Fruit fly (Drosophila melanogaster) whole organism, prepupa: ENCODE measurements around the gene CG45544.

Source experiments
- CG9139 ChIP-seq: fragments of 200-800 bp; sonication (Bioruptor generic); optimal IDR thresholded peaks from 3 replicates; lab custom pipeline; 2017; ENCODE audit warnings: missing biosample characterization, mild to moderate bottlenecking, missing genetic modification characterization
- Ets96B ChIP-seq: fragments of 200-800 bp; optimal IDR thresholded peaks from 2 replicates; lab custom pipeline; 2019; ENCODE audit warnings: missing biosample characterization, mild to moderate bottlenecking, missing genetic modification characterization, moderate library complexity
- Hr4 ChIP-seq: fragments of 200-800 bp; sonication (Bioruptor generic); optimal IDR thresholded peaks from 3 replicates; lab custom pipeline; 2016; ENCODE audit warnings: missing biosample characterization, missing genetic modification characterization
- dsx ChIP-seq: fragments of 200-800 bp; optimal IDR thresholded peaks from 3 replicates; lab custom pipeline; 2019; ENCODE audit warnings: missing biosample characterization, mild to moderate bottlenecking, missing genetic modification characterization, moderate library complexity; ENCODE audit not compliant: poor library complexity, severe bottlenecking
- eg ChIP-seq: fragments of 200-800 bp; sonication (Bioruptor generic); IDR thresholded peaks from 3 replicates; pipeline ENCODE4 v1.3.6; 2022; ENCODE audit warnings: missing biosample characterization, missing genetic modification characterization

DNA sequence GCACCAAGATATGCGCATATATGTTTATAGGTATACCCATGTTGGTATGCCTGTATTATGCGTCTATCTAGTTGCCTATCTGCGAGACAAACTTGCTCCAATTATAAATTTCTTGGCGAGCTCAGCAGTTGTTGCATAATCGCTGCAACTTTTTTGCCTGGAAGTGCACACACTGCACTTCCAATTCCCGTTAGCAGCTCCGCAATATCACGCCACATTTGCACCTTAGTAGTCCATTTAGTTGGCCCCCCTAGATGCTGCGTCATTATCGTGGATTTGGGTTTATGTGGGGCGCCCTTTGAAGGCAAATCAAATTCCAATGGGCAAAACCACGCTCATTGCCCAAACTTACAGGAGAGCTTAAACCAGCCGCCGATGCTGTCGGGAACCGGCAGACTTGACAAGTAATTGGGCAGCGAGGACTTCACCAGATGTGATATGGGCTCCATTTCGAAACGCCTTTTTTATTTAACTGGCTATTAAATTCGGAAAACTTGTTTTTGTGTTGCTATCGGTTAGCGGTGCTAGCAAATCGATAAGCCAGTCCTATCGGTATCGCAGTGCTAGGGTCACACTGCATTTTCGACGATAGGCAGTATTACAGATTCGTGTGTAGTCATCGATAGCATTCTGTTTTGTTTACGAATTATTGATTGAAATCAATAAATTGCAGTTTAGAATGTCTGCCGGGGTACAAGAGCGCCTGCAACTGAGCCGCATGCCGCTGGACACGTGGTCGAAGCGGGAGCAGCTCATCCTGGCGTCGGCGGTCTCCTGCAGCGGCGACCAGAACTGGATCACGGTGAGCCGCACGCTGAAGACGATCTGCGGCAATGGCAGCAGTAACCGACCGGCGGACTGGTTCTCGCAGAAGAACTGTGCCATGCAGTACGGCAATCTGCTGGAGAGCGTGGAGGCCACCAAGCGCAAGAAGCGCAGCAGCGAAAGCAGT lies 33.1 kb upstream of the CG45544 start, which contains the start of the genes Cisd2 and Brd8:
- no peak for TF ChIP-seq Hr4 (GFP tag; lab: Kevin White, UChicago)
- no peak for TF ChIP-seq dsx (GFP tag; lab: Kevin White, UChicago)
- no peak for TF ChIP-seq Ets96B
- TF ChIP-seq eg (GFP tag; lab: Robert Waterston, UW): no peak
- no peak for TF ChIP-seq CG9139 (GFP tag; lab: Kevin White, UChicago)
